Worm (Caenorhabditis elegans) whole organism, L1 larva: Measurements from ENCODE around the gene apn-1.

Experiments
- C04F5.9 ChIP-seq: sonication (generic microtip); optimal IDR thresholded peaks from 2 replicates; lab custom pipeline; 2016; ENCODE audit warnings: missing genetic modification characterization, missing compliant biosample characterization
- Y116A8C.19 ChIP-seq: sonication (generic microtip); optimal IDR thresholded peaks from 2 replicates; lab custom pipeline; 2016; ENCODE audit warnings: missing compliant biosample characterization, missing genetic modification characterization, borderline replicate concordance
- aha-1 ChIP-seq: fragments of 150-350 bp; optimal IDR thresholded peaks from 2 replicates; lab custom pipeline; 2014; ENCODE audit warnings: missing biosample characterization, missing genetic modification characterization
- alr-1 ChIP-seq: fragments of 200-800 bp; sonication (Bioruptor generic); optimal IDR thresholded peaks from 2 replicates; lab custom pipeline; 2018; ENCODE audit warnings: borderline replicate concordance, mild to moderate bottlenecking, missing genetic modification characterization, missing compliant biosample characterization
- aly-2 ChIP-seq: fragments of 150-350 bp; optimal IDR thresholded peaks from 2 replicates; lab custom pipeline; 2014; ENCODE audit warnings: missing biosample characterization, missing genetic modification characterization
- blmp-1 ChIP-seq: fragments of 150-350 bp; optimal IDR thresholded peaks from 2 replicates; lab custom pipeline; 2014; ENCODE audit warnings: missing biosample characterization, missing genetic modification characterization
- ceh-63 ChIP-seq: fragments of 200-800 bp; sonication (Bioruptor generic); optimal IDR thresholded peaks from 2 replicates; lab custom pipeline; 2018; ENCODE audit warnings: mild to moderate bottlenecking, missing genetic modification characterization, missing compliant biosample characterization
- ceh-82 ChIP-seq, 3 experiments: fragments of 150-350 bp in 1 of 3; sonication (generic microtip) in 2 of 3; optimal IDR thresholded peaks; 2 replicates each; lab custom pipeline; 2014 to 2017; ENCODE audit warnings: missing biosample characterization in 3 of 3, missing genetic modification characterization in 3 of 3
- ces-1 ChIP-seq: fragments of 150-350 bp; optimal IDR thresholded peaks from 2 replicates; lab custom pipeline; 2014; ENCODE audit warnings: missing biosample characterization, missing genetic modification reagents, missing genetic modification characterization
- dsc-1 ChIP-seq: sonication (generic microtip); optimal IDR thresholded peaks from 2 replicates; lab custom pipeline; 2016; ENCODE audit warnings: mild to moderate bottlenecking, missing genetic modification characterization, missing compliant biosample characterization
- efl-1 ChIP-seq, 4 experiments: fragments of 150-350 bp; optimal IDR thresholded peaks in 3 of 4; peaks in 1 of 4; 1 replicate in 1 of 4; 2 replicates in 3 of 4; lab custom pipeline; 2014; ENCODE audit warnings: missing biosample characterization in 2 of 4, missing genetic modification characterization in 2 of 4, missing genetic modification reagents in 2 of 4
- efl-3 ChIP-seq: fragments of 200-800 bp; sonication (Bioruptor generic); optimal IDR thresholded peaks from 2 replicates; lab custom pipeline; 2018; ENCODE audit warnings: mild to moderate bottlenecking, missing genetic modification characterization, missing compliant biosample characterization
- ets-5 ChIP-seq: fragments of 200-800 bp; sonication (Bioruptor generic); IDR thresholded peaks from 2 replicates; pipeline ENCODE4 v1.3.6; 2022; ENCODE audit warnings: missing genetic modification characterization, missing compliant biosample characterization
- fos-1 ChIP-seq: fragments of 150-350 bp; optimal IDR thresholded peaks from 2 replicates; lab custom pipeline; 2014; ENCODE audit warnings: missing biosample characterization, missing genetic modification characterization
- hlh-17 ChIP-seq: fragments of 200-800 bp; sonication (Bioruptor generic); optimal IDR thresholded peaks from 2 replicates; lab custom pipeline; 2018; ENCODE audit warnings: missing genetic modification characterization, mild to moderate bottlenecking, missing compliant biosample characterization, moderate library complexity, borderline replicate concordance
- hlh-4 ChIP-seq: sonication (generic microtip); optimal IDR thresholded peaks from 2 replicates; lab custom pipeline; 2016; ENCODE audit warnings: mild to moderate bottlenecking, missing genetic modification characterization, missing compliant biosample characterization
- irx-1 ChIP-seq: sonication (generic microtip); optimal IDR thresholded peaks from 2 replicates; lab custom pipeline; 2016; ENCODE audit warnings: missing genetic modification characterization, missing compliant biosample characterization
- jun-1 ChIP-seq: fragments of 150-350 bp; optimal IDR thresholded peaks from 2 replicates; lab custom pipeline; 2014; ENCODE audit warnings: missing biosample characterization, missing genetic modification reagents, missing genetic modification characterization
- lin-35 ChIP-seq, 2 experiments: fragments of 150-350 bp; optimal IDR thresholded peaks; 2 replicates each; lab custom pipeline; 2014; ENCODE audit warnings: missing biosample characterization in 2 of 2, missing genetic modification characterization in 2 of 2, missing genetic modification reagents in 2 of 2
- lin-39 ChIP-seq: fragments of 150-350 bp; optimal IDR thresholded peaks from 2 replicates; lab custom pipeline; 2014; ENCODE audit warnings: missing biosample characterization, missing genetic modification reagents, missing genetic modification characterization
- mab-9 ChIP-seq: fragments of 200-800 bp; sonication (Bioruptor generic); IDR thresholded peaks from 2 replicates; pipeline ENCODE4 v1.3.6; 2022; ENCODE audit warnings: missing genetic modification reagents, missing genetic modification characterization, missing compliant biosample characterization
- mdl-1 ChIP-seq, 2 experiments: fragments of 150-350 bp; optimal IDR thresholded peaks; 2 replicates each; lab custom pipeline; 2014 to 2017; ENCODE audit warnings: missing biosample characterization in 2 of 2, missing genetic modification characterization in 2 of 2, inconsistent platforms in 1 of 2
- nhr-11 ChIP-seq: fragments of 150-350 bp; optimal IDR thresholded peaks from 2 replicates; lab custom pipeline; 2014; ENCODE audit warnings: missing biosample characterization, missing genetic modification characterization
- nhr-12 ChIP-seq: sonication (generic microtip); optimal IDR thresholded peaks from 2 replicates; lab custom pipeline; 2017; ENCODE audit warnings: missing biosample characterization, missing genetic modification characterization
- nhr-28 ChIP-seq: fragments of 150-350 bp; optimal IDR thresholded peaks from 2 replicates; lab custom pipeline; 2014; ENCODE audit warnings: missing biosample characterization, missing genetic modification characterization
- nhr-47 ChIP-seq: sonication (generic microtip); optimal IDR thresholded peaks from 2 replicates; lab custom pipeline; 2016; ENCODE audit warnings: mild to moderate bottlenecking, missing genetic modification characterization, moderate library complexity, missing compliant biosample characterization
- nhr-76 ChIP-seq: sonication (generic microtip); optimal IDR thresholded peaks from 2 replicates; lab custom pipeline; 2017; ENCODE audit warnings: missing biosample characterization, missing genetic modification characterization
- nhr-77 ChIP-seq: fragments of 150-350 bp; optimal IDR thresholded peaks from 2 replicates; lab custom pipeline; 2014; ENCODE audit warnings: missing biosample characterization, missing genetic modification characterization
- nhr-84 ChIP-seq: sonication (generic microtip); optimal IDR thresholded peaks from 2 replicates; lab custom pipeline; 2017; ENCODE audit warnings: missing biosample characterization, missing genetic modification characterization
- nhr-85 ChIP-seq: sonication (generic microtip); peaks from one replicate; lab custom pipeline; 2016; ENCODE audit warnings: missing genetic modification characterization, inconsistent platforms, missing compliant biosample characterization
- pag-3 ChIP-seq: sonication (generic microtip); optimal IDR thresholded peaks from 2 replicates; lab custom pipeline; 2017; ENCODE audit warnings: missing genetic modification characterization, mild to moderate bottlenecking, missing compliant biosample characterization, antibody characterized with exemption, borderline replicate concordance; ENCODE audit not compliant: insufficient read depth
- pax-3 ChIP-seq: fragments of 200-800 bp; sonication (Bioruptor generic); optimal IDR thresholded peaks from 2 replicates; lab custom pipeline; 2018; ENCODE audit warnings: mild to moderate bottlenecking, missing genetic modification characterization, moderate library complexity, missing compliant biosample characterization
- pqm-1 ChIP-seq: sonication (generic microtip); optimal IDR thresholded peaks from 3 replicates; lab custom pipeline; 2017; ENCODE audit warnings: missing biosample characterization, missing genetic modification characterization
- sox-4 ChIP-seq: sonication (generic microtip); optimal IDR thresholded peaks from 2 replicates; lab custom pipeline; 2016; ENCODE audit warnings: missing genetic modification characterization, missing compliant biosample characterization
- tlp-1 ChIP-seq: fragments of 150-350 bp; optimal IDR thresholded peaks from 2 replicates; lab custom pipeline; 2014; ENCODE audit warnings: missing biosample characterization, missing genetic modification characterization
- unc-62 ChIP-seq: fragments of 150-350 bp; optimal IDR thresholded peaks from 2 replicates; lab custom pipeline; 2014; ENCODE audit warnings: missing biosample characterization, missing genetic modification reagents, missing genetic modification characterization
- unc-98 ChIP-seq: fragments of 200-800 bp; sonication (Bioruptor generic); IDR thresholded peaks from 2 replicates; pipeline ENCODE4 v1.3.6; 2022; ENCODE audit warnings: missing genetic modification characterization, missing compliant biosample characterization
- ztf-4 ChIP-seq: fragments of 150-350 bp; optimal IDR thresholded peaks from 2 replicates; lab custom pipeline; 2014; ENCODE audit warnings: missing biosample characterization, missing genetic modification characterization

Gene apn-1

ce11 chrII:8035667-8036066 is 11.7 kb upstream of the apn-1 start, which contains the start of gene sap-49:
Gene sap-49, minus strand, starts transcription at chrII:8035767.
- TF ChIP-seq hlh-17 (GFP tag; lab: Kevin White, UChicago) (no peak), tlp-1 (tag; lab: Kevin White, UChicago) (no peak), nhr-84 (no peak), pqm-1 (tag; lab: Kevin White, UChicago) (no peak), jun-1 (tag; lab: Kevin White, UChicago) (no peak)
- TF ChIP-seq, all 84 proteins: peak for 0

ce11 chrII:8037246-8037645 is 10.1 kb upstream of the apn-1 start, which contains the start of gene arp-6:
Gene arp-6, minus strand, starts transcription at chrII:8037346.
- TF ChIP-seq pqm-1 (tag; lab: Kevin White, UChicago) (no peak), blmp-1 (no peak), ceh-63 (no peak), nhr-85 (tag; lab: Kevin White, UChicago) (no peak), lin-39 (tag; lab: Kevin White, UChicago) (no peak), irx-1 (tag; lab: Kevin White, UChicago) (no peak), fos-1 (no peak), mdl-1 (tag; optimal IDR thresholded peaks at IDR 0.05; lab: Kevin White, UChicago) (no peak), lin-35 (GFP tag; optimal IDR thresholded peaks at IDR 0.05; lab: Kevin White, UChicago) (no peak), hlh-4 (tag; lab: Kevin White, UChicago) (no peak), ceh-82 (tag; optimal IDR thresholded peaks at IDR 0.05; lab: Kevin White, UChicago) (no peak), aha-1 (tag; lab: Kevin White, UChicago) (no peak), nhr-47 (tag; lab: Kevin White, UChicago) (no peak), ztf-4 (tag; lab: Kevin White, UChicago) (no peak), nhr-28 (tag; lab: Kevin White, UChicago) (no peak), efl-3 (no peak), pag-3 (tag; lab: Kevin White, UChicago) (no peak), aly-2 (no peak), unc-98 (GFP tag; lab: Robert Waterston, UW) (no peak), nhr-77 (no peak)

- TF ChIP-seq sox-4 (tag; lab: Kevin White, UChicago): no peak
- TF ChIP-seq nhr-85 (tag; lab: Kevin White, UChicago): no peak
- no peak for TF ChIP-seq unc-62 (GFP tag; lab: Kevin White, UChicago)
- TF ChIP-seq efl-1 (optimal IDR thresholded peaks at IDR 0.05; lab: Kevin White, UChicago): no peak
- no peak for TF ChIP-seq efl-1 (GFP tag; optimal IDR thresholded peaks at IDR 0.05 in 1 of 2; lab: Kevin White, UChicago)
- TF ChIP-seq C04F5.9: no peak
- no peak for TF ChIP-seq ceh-82 (tag; optimal IDR thresholded peaks at IDR 0.05; lab: Kevin White, UChicago)
- TF ChIP-seq nhr-76: no peak
- TF ChIP-seq mab-9 (GFP tag; lab: Robert Waterston, UW): no peak
- TF ChIP-seq alr-1 (tag; lab: Kevin White, UChicago): no peak
- TF ChIP-seq Y116A8C.19 (tag; lab: Kevin White, UChicago): no peak
- no peak for TF ChIP-seq aha-1 (tag; lab: Kevin White, UChicago)
- no peak for TF ChIP-seq ces-1 (GFP tag; lab: Kevin White, UChicago)
- no peak for TF ChIP-seq nhr-84
- TF ChIP-seq tlp-1 (tag; lab: Kevin White, UChicago): no peak
- no peak for TF ChIP-seq ets-5 (GFP tag; lab: Robert Waterston, UW)
- no peak for TF ChIP-seq pax-3 (tag; lab: Kevin White, UChicago)
- TF ChIP-seq lin-39 (tag; lab: Kevin White, UChicago): no peak
- no peak for TF ChIP-seq nhr-11 (tag; lab: Kevin White, UChicago)
- TF ChIP-seq dsc-1 (tag; lab: Kevin White, UChicago): no peak
- TF ChIP-seq nhr-12 (tag; lab: Kevin White, UChicago): no peak
Observed at ce11 chrII:8037863-8038262, 9.5 kb upstream of the apn-1 start, which contains the start of gene C08B11.9. Gene C08B11.9, minus strand, starts transcription at chrII:8038169.
